Fruit fly (Drosophila melanogaster) whole organism, wandering third instar larva: ENCODE results near the gene Ir8a.

ENCODE experiments used
- Abd-B ChIP-seq: fragments of >200 bp; optimal IDR thresholded peaks from 2 replicates; lab custom pipeline; 2017; ENCODE audit warnings: missing biosample characterization, missing genetic modification characterization
- CG9705 ChIP-seq: fragments of 200-800 bp; sonication (Bioruptor generic); optimal IDR thresholded peaks from 2 replicates; lab custom pipeline; 2018; ENCODE audit warnings: missing biosample characterization, mild to moderate bottlenecking, missing genetic modification characterization
- Myc ChIP-seq: fragments of >200 bp; optimal IDR thresholded peaks from 2 replicates; lab custom pipeline; 2017
- Rel ChIP-seq, 2 experiments: fragments of 200-800 bp; sonication (Bioruptor generic) in 1 of 2; optimal IDR thresholded peaks; 2 replicates in 1 of 2; 3 replicates in 1 of 2; lab custom pipeline; 2016 to 2019; ENCODE audit warnings: mild to moderate bottlenecking in 2 of 2, missing biosample characterization in 2 of 2, missing genetic modification characterization in 2 of 2, moderate library complexity in 1 of 2
- Vsx2 ChIP-seq: fragments of 200-300, 225-300 bp; sonication (Bioruptor generic); optimal IDR thresholded peaks from 2 replicates; lab custom pipeline; 2018; ENCODE audit warnings: missing biosample characterization, missing genetic modification characterization; ENCODE audit not compliant: partially characterized antibody
- br ChIP-seq: fragments of 200-800 bp; sonication (Bioruptor generic); optimal IDR thresholded peaks from 2 replicates; lab custom pipeline; 2016; ENCODE audit warnings: missing biosample characterization, missing genetic modification characterization
- dmrt93B ChIP-seq: fragments of 200-800 bp; sonication (Bioruptor generic); optimal IDR thresholded peaks from 2 replicates; lab custom pipeline; 2018; ENCODE audit warnings: missing biosample characterization, mild to moderate bottlenecking, missing genetic modification characterization
- foxo ChIP-seq, 2 experiments: fragments of 200-800 bp; sonication (Bioruptor generic); optimal IDR thresholded peaks; 2 replicates in 1 of 2; 3 replicates in 1 of 2; lab custom pipeline; 2016 to 2017; ENCODE audit warnings: missing biosample characterization in 2 of 2, missing genetic modification characterization in 2 of 2
- fru ChIP-seq: fragments of 200-800 bp; sonication (Bioruptor generic); optimal IDR thresholded peaks from 3 replicates; lab custom pipeline; 2016; ENCODE audit warnings: missing biosample characterization, mild to moderate bottlenecking, missing genetic modification characterization
- pan ChIP-seq: fragments of >200 bp; optimal IDR thresholded peaks from 2 replicates; lab custom pipeline; 2017
- psq ChIP-seq: fragments of 200-800 bp; sonication (Bioruptor generic); optimal IDR thresholded peaks from 3 replicates; lab custom pipeline; 2017; ENCODE audit warnings: missing biosample characterization, mild to moderate bottlenecking, missing genetic modification characterization, moderate library complexity
- sv ChIP-seq: fragments of 200-800 bp; sonication (Bioruptor generic); optimal IDR thresholded peaks from 3 replicates; lab custom pipeline; 2016; ENCODE audit warnings: missing biosample characterization, missing genetic modification characterization
- usp ChIP-seq: fragments of >200 bp; optimal IDR thresholded peaks from 2 replicates; lab custom pipeline; 2017; ENCODE audit warnings: missing biosample characterization, missing genetic modification characterization

DNA sequence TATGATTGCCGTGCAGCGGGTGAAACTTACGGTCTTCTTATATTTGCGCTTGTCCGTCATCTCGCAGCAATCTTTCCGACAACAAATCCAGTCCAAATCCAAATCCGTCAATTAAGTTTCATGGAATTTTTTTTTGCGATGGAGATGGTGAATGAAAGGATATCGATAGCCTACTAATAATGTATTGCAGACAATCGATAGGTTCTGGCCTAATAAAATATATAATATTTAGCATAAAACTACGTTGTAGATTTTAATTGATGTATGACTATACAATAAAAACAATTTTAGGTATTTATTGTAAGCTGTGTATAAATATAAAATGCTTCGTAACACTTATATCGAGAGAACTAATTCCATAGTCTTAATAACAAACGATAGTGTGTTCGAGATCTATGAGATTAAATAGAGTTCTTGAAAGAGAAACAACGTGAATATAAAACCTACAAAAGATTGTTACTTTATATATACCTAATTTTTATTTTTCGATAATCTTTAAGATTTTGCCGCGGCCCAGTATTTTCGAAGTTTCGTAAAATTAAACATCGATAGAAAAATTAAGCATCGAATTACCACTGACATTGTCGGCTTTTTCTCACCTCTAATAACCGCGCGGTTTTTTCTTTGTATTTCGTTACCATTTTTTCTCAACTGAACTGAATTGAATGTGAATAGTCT, 36.6 kb upstream of the Ir8a start, which contains the start of the genes Cfp1 and Aladin:
- no peak for TF ChIP-seq Vsx2 (GFP tag; lab: Kevin White, UChicago)
- TF ChIP-seq psq (GFP tag; lab: Kevin White, UChicago) = no peak
- TF ChIP-seq dmrt93B (GFP tag; lab: Kevin White, UChicago) = no peak
- TF ChIP-seq Abd-B (GFP tag; lab: Kevin White, UChicago) = no peak
- no peak for TF ChIP-seq sv (GFP tag; lab: Kevin White, UChicago)
- no peak for TF ChIP-seq Rel (GFP tag; optimal IDR thresholded peaks at IDR 0.05; lab: Kevin White, UChicago)
- no peak for TF ChIP-seq Rel (tag; optimal IDR thresholded peaks at IDR 0.05; lab: Kevin White, UChicago)
- no peak for TF ChIP-seq fru (GFP tag; lab: Kevin White, UChicago)
- no peak for TF ChIP-seq pan (lab: Kevin White, UChicago)
- no peak for TF ChIP-seq foxo (GFP tag; optimal IDR thresholded peaks at IDR 0.05; lab: Kevin White, UChicago)
- TF ChIP-seq br (GFP tag; lab: Kevin White, UChicago) = no peak
- no peak for TF ChIP-seq usp (GFP tag; lab: Kevin White, UChicago)
- TF ChIP-seq Myc (lab: Kevin White, UChicago) = no peak
- TF ChIP-seq CG9705 (GFP tag; lab: Kevin White, UChicago) = no peak
